Fruit fly (Drosophila melanogaster): Measurements from ENCODE around the gene Npc2b.

The Npc2b gene

dm6 chr3R:14088887-14089567, at the start of gene Npc2b:
Gene Npc2b (plus strand): TSS chr3R:14089517.
- peak; percentile 13 for TF ChIP-seq CG17801 (GFP tag; optimal IDR thresholded peaks at IDR 0.05; ENCODE audit: partially characterized antibody)

- no peak for TF ChIP-seq CG17801 (GFP tag; optimal IDR thresholded peaks at IDR 0.05; ENCODE audit: partially characterized antibody)
These were observed 48.3 kb upstream of the Npc2b start for dm6 chr3R:14041036-14041435.

dm6 chr3R:14041647-14042046, 47.7 kb upstream of the Npc2b start:
- no peak for TF ChIP-seq CG17801 (GFP tag; optimal IDR thresholded peaks at IDR 0.05; ENCODE audit: partially characterized antibody)

dm6 chr3R:14044361-14044860, 44.9 kb upstream of the Npc2b start:
- no peak for TF ChIP-seq CG17801 (GFP tag; optimal IDR thresholded peaks at IDR 0.05; ENCODE audit: partially characterized antibody)

- TF ChIP-seq CG17801 (GFP tag; optimal IDR thresholded peaks at IDR 0.05; ENCODE audit: partially characterized antibody) = no peak
These were observed 40.6 kb upstream of the Npc2b start for dm6 chr3R:14048702-14049142.

- no peak for TF ChIP-seq CG17801 (GFP tag; optimal IDR thresholded peaks at IDR 0.05; ENCODE audit: partially characterized antibody)
These were observed 38.7 kb upstream of the Npc2b start for dm6 chr3R:14050556-14051170.

dm6 chr3R:14051391-14051852, 37.9 kb upstream of the Npc2b start:
- peak; percentile 98 for TF ChIP-seq CG17801 (GFP tag; optimal IDR thresholded peaks at IDR 0.05; ENCODE audit: partially characterized antibody)

- TF ChIP-seq CG17801 (GFP tag; optimal IDR thresholded peaks at IDR 0.05; ENCODE audit: partially characterized antibody) = peak; percentile 57
These were observed 36.9 kb upstream of the Npc2b start for dm6 chr3R:14052182-14053036.

dm6 chr3R:14053037-14053808, 36.1 kb upstream of the Npc2b start:
- peak; percentile 75 for TF ChIP-seq CG17801 (GFP tag; optimal IDR thresholded peaks at IDR 0.05; ENCODE audit: partially characterized antibody)

dm6 chr3R:14054103-14054502, 35.2 kb upstream of the Npc2b start:
- TF ChIP-seq CG17801 (GFP tag; optimal IDR thresholded peaks at IDR 0.05; ENCODE audit: partially characterized antibody) = no peak

dm6 chr3R:14055944-14056319, 33.4 kb upstream of the Npc2b start:
- peak; percentile 48 for TF ChIP-seq CG17801 (GFP tag; optimal IDR thresholded peaks at IDR 0.05; ENCODE audit: partially characterized antibody)

- TF ChIP-seq CG17801 (GFP tag; optimal IDR thresholded peaks at IDR 0.05; ENCODE audit: partially characterized antibody) = peak; percentile 50
These were observed 32.8 kb upstream of the Npc2b start, which contains the start of gene foxo for dm6 chr3R:14056320-14057053. Gene foxo (plus strand): TSS chr3R:14056945.

dm6 chr3R:14057132-14057855, 32.0 kb upstream of the Npc2b start:
- peak; percentile 43 for TF ChIP-seq CG17801 (GFP tag; optimal IDR thresholded peaks at IDR 0.05; ENCODE audit: partially characterized antibody)
